Worm (Caenorhabditis elegans): ENCODE results near the gene F07B10.4.

Gene F07B10.4

DNA sequence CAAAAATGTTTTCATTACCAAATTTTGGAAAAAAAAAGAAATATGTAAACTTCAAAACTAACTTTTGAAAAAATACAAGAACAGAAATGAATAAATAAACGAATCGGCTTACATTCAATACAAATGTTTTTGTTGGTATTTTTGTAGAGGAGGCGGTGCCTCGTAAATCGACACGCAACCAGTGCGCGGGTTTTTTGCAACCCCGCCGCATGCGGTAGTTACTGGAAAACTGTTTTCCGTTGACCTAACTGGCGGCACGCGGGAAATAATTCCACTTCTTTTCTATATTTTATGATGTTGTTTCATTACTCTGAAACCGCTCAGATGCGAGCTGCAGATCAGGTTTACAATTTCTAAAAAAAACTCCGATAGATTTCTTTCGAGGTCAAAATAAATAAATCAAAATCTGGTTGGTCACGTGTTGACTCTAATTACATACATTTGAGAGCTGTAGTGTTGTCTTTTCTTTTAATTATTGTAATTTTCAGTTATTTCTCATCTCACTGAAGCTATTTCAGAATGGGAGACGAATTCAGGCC, 23.7 kb downstream of the F07B10.4 start, which contains the start of the genes dvc-1 and ima-1 (continued):
- TF ChIP-seq pha-4 (GFP tag; IDR thresholded peaks at IDR 0.05) (peak; percentile 43; the same call in 1 of the 2 replicates), pha-4 (tag; optimal IDR thresholded peaks at IDR 0.05) (no peak), mes-2 (tag; optimal IDR thresholded peaks at IDR 0.05; ENCODE audit: poor library complexity, severe bottlenecking) (peak; percentile 91), spr-1 (tag; optimal IDR thresholded peaks at IDR 0.05) (no peak), dmd-9 (GFP tag; IDR thresholded peaks at IDR 0.05) (0 out of 2 replicates have a peak, but pooled peaks have one; percentile 36), skn-1 (tag; optimal IDR thresholded peaks at IDR 0.05) (no peak), unc-130 (GFP tag; optimal IDR thresholded peaks at IDR 0.05) (peak; percentile 96), daf-16 (GFP tag; optimal IDR thresholded peaks at IDR 0.05) (no peak), daf-16 (tag; optimal IDR thresholded peaks at IDR 0.05) (no peak), ztf-11 (tag; optimal IDR thresholded peaks at IDR 0.05) (no peak), lin-15B (tag; optimal IDR thresholded peaks at IDR 0.05) (no peak), arid-1 (GFP tag; conservative IDR thresholded peaks at IDR 0.05) (0 out of 2 replicates have a peak, but pooled peaks have one; percentile 44), nhr-77 (tag; optimal IDR thresholded peaks at IDR 0.05) (peak; percentile 58), lin-38 (GFP tag; IDR thresholded peaks at IDR 0.05) (peak; percentile 82), F44E2.7 (GFP tag; IDR thresholded peaks at IDR 0.05) (no peak), vab-7 (GFP tag; IDR thresholded peaks at IDR 0.05) (peak; percentile 45)

DNA sequence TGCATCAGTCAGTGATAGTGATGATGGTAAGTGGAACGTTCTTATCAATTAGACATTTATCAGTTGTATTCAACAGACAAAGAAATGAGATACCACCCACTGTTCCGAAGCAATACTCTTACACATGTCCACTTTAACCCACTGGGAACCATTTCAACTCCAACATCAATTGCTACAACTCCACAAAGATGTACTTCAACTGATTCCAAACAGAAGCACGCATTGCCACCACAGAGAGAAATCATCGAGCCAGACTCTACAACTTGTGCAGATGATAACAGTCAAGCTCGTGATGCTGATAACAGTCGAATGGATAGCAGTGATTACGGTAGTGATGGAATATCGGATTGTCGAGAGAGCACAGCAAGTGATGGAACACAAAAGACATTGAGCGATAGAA, 27.0 kb downstream of the F07B10.4 start:
- TF ChIP-seq zfp-3 (GFP tag; conservative IDR thresholded peaks at IDR 0.05) (no peak), unc-62 (GFP tag; optimal IDR thresholded peaks at IDR 0.05 in 1 of 2) (peak in 1 of 2 experiments; percentile 88), unc-62 (tag; optimal IDR thresholded peaks at IDR 0.05) (no peak), aha-1 (tag) (peak; percentile 5), daf-16 (GFP tag; optimal IDR thresholded peaks at IDR 0.05) (no peak), daf-16 (tag; optimal IDR thresholded peaks at IDR 0.05) (peak; percentile 33), nhr-42 (GFP tag; IDR thresholded peaks at IDR 0.05) (0 out of 2 replicates have a peak, but pooled peaks have one; percentile 3), ztf-11 (tag; optimal IDR thresholded peaks at IDR 0.05) (no peak), lsy-2 (tag; optimal IDR thresholded peaks at IDR 0.05) (peak in 1 of 2 experiments; percentile 12), nhr-48 (tag; optimal IDR thresholded peaks at IDR 0.05) (peak; percentile 19), gei-8 (GFP tag; optimal IDR thresholded peaks at IDR 0.05) (no peak), mxl-3 (GFP tag; optimal IDR thresholded peaks at IDR 0.05) (peak; percentile 23), php-3 (GFP tag; IDR thresholded peaks at IDR 0.05) (peak; percentile 60; the same call in 1 of the 2 replicates), nhr-28 (tag; optimal IDR thresholded peaks at IDR 0.05) (peak; percentile 27), nhr-102 (tag; optimal IDR thresholded peaks at IDR 0.05) (peak; percentile 24), pqm-1 (tag; optimal IDR thresholded peaks at IDR 0.05) (peak; percentile 91), ces-1 (GFP tag; optimal IDR thresholded peaks at IDR 0.05) (no peak), dve-1 (tag; optimal IDR thresholded peaks at IDR 0.05; ENCODE audit: insufficient read depth) (peak; percentile 37), hlh-11 (tag; optimal IDR thresholded peaks at IDR 0.05) (peak; percentile 70), dmd-6 (GFP tag; IDR thresholded peaks at IDR 0.05) (peak; percentile 54)

ce11 chrV:11234350-11234749, 28.6 kb downstream of the F07B10.4 start, which contains the start of gene T19B10.5:
T19B10.5 (plus strand) TSS chrV:11234650.
- TF ChIP-seq pqm-1 (tag; optimal IDR thresholded peaks at IDR 0.05) = no peak
- peak; percentile 83 for TF ChIP-seq aha-1 (tag)
- no peak for TF ChIP-seq jun-1 (tag; optimal IDR thresholded peaks at IDR 0.05)
- TF ChIP-seq mes-2 (tag; optimal IDR thresholded peaks at IDR 0.05; ENCODE audit: poor library complexity, severe bottlenecking) = no peak
- no peak for TF ChIP-seq nhr-77 (tag; optimal IDR thresholded peaks at IDR 0.05)
- TF ChIP-seq R02D3.7 (tag; optimal IDR thresholded peaks at IDR 0.05) = no peak
- no peak for TF ChIP-seq ztf-11 (tag; optimal IDR thresholded peaks at IDR 0.05)

- TF ChIP-seq ceh-20 (GFP tag; IDR thresholded peaks at IDR 0.05) = 0 out of 2 replicates have a peak, but pooled peaks have one; percentile 13
- peak; percentile 39 for TF ChIP-seq nhr-28 (tag; optimal IDR thresholded peaks at IDR 0.05)
- TF ChIP-seq daf-12 (tag; optimal IDR thresholded peaks at IDR 0.05) = no peak
- no peak for TF ChIP-seq ZK337.2 (GFP tag; IDR thresholded peaks at IDR 0.05)
Measured at ce11 chrV:11231177-11231576, 31.7 kb downstream of the F07B10.4 start.
